Fruit fly (Drosophila melanogaster): Measurements from ENCODE around the gene CG3294.

CG3294 gene

DNA sequence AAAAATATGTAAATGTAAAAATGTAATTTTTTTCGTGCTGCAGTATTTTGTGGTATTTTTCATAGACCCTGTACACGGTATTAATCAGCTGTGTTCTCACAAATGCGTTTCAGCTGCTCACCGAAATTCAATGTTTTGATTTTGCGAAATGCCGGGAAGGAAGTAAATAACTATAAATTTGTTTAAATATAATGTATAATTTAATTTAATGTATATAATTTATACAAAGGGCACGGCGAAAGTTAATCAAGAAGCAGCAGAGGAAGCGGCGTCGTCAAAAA lies at the start of gene CG3294:
Gene CG3294, plus strand, starts transcription at position 26 of the 281 bp plus-strand sequence.
- TF ChIP-seq ovo (GFP tag; optimal IDR thresholded peaks at IDR 0.05) (no peak), cnc (optimal IDR thresholded peaks at IDR 0.05) (no peak), Hr96 (GFP tag; optimal IDR thresholded peaks at IDR 0.05) (no peak), cic (GFP tag; optimal IDR thresholded peaks at IDR 0.05) (no peak), Crg-1 (GFP tag; optimal IDR thresholded peaks at IDR 0.05) (no peak), CG1620 (GFP tag; optimal IDR thresholded peaks at IDR 0.05) (no peak), CG7045 (GFP tag; optimal IDR thresholded peaks at IDR 0.05) (no peak), CG14711 (tag; optimal IDR thresholded peaks at IDR 0.05) (no peak), pad (GFP tag; optimal IDR thresholded peaks at IDR 0.05) (no peak), kay (GFP tag; ENCODE audit: borderline replicate concordance) (no peak), CG12768 (GFP tag; optimal IDR thresholded peaks at IDR 0.05) (no peak)

- no peak for TF ChIP-seq Clk (GFP tag; optimal IDR thresholded peaks at IDR 0.05)
These were observed 31.8 kb upstream of the CG3294 start, which contains the start of gene CG42523 for dm6 chr2L:4762595-4762994. CG42523 (plus strand) TSS chr2L:4762895.

dm6 chr2L:4793780-4794523 lies 397 bp upstream of the CG3294 start, which contains the start of gene fipi:
fipi (minus strand) TSS chr2L:4794044.
- TF ChIP-seq CG1620 (GFP tag; optimal IDR thresholded peaks at IDR 0.05) = no peak
- TF ChIP-seq kay (GFP tag; ENCODE audit: borderline replicate concordance) = peak; percentile 93
- TF ChIP-seq CG33017 (tag; optimal IDR thresholded peaks at IDR 0.05) = no peak
- no peak for TF ChIP-seq bab1 (GFP tag; optimal IDR thresholded peaks at IDR 0.05)
- no peak for TF ChIP-seq Hr96 (GFP tag; optimal IDR thresholded peaks at IDR 0.05)
- peak; percentile 96 for TF ChIP-seq pad (GFP tag; optimal IDR thresholded peaks at IDR 0.05)
- TF ChIP-seq CG7101 (tag; optimal IDR thresholded peaks at IDR 0.05) = no peak
- TF ChIP-seq CG14711 (tag; optimal IDR thresholded peaks at IDR 0.05) = no peak

- no peak for TF ChIP-seq pad (GFP tag; optimal IDR thresholded peaks at IDR 0.05)
- TF ChIP-seq CG5204 (GFP tag; optimal IDR thresholded peaks at IDR 0.05) = no peak
- no peak for TF ChIP-seq cic (GFP tag; optimal IDR thresholded peaks at IDR 0.05)
- TF ChIP-seq bab1 (GFP tag; optimal IDR thresholded peaks at IDR 0.05) = no peak
- TF ChIP-seq CG11617 (GFP tag; optimal IDR thresholded peaks at IDR 0.05) = no peak
- TF ChIP-seq CG7101 (tag; optimal IDR thresholded peaks at IDR 0.05) = no peak
- TF ChIP-seq CG12768 (GFP tag; optimal IDR thresholded peaks at IDR 0.05) = no peak
- TF ChIP-seq CG33017 (tag; optimal IDR thresholded peaks at IDR 0.05) = no peak
- no peak for TF ChIP-seq cnc (optimal IDR thresholded peaks at IDR 0.05)
- TF ChIP-seq toe (GFP tag; optimal IDR thresholded peaks at IDR 0.05) = no peak
- TF ChIP-seq Crg-1 (GFP tag; optimal IDR thresholded peaks at IDR 0.05) = no peak
- TF ChIP-seq tj (GFP tag; optimal IDR thresholded peaks at IDR 0.05) = no peak
- no peak for TF ChIP-seq Mnt (GFP tag; optimal IDR thresholded peaks at IDR 0.05)
- no peak for TF ChIP-seq CG1620 (GFP tag; optimal IDR thresholded peaks at IDR 0.05)
- no peak for TF ChIP-seq Hr96 (GFP tag; optimal IDR thresholded peaks at IDR 0.05)
- no peak for TF ChIP-seq ovo (GFP tag; optimal IDR thresholded peaks at IDR 0.05)
- no peak for TF ChIP-seq CG14711 (tag; optimal IDR thresholded peaks at IDR 0.05)
- no peak for TF ChIP-seq CG7045 (GFP tag; optimal IDR thresholded peaks at IDR 0.05)
- no peak for TF ChIP-seq Clk (GFP tag; optimal IDR thresholded peaks at IDR 0.05)
These were observed 3.3 kb downstream of the CG3294 start for dm6 chr2L:4797643-4798042.

dm6 chr2L:4798894-4799293 lies 4.5 kb downstream of the CG3294 start:
- TF ChIP-seq pad (GFP tag; optimal IDR thresholded peaks at IDR 0.05) = no peak

dm6 chr2L:4800033-4800432 lies 5.7 kb downstream of the CG3294 start:
- TF ChIP-seq CG1620 (GFP tag; optimal IDR thresholded peaks at IDR 0.05) = no peak
- no peak for TF ChIP-seq CG33017 (tag; optimal IDR thresholded peaks at IDR 0.05)
- TF ChIP-seq ovo (GFP tag; optimal IDR thresholded peaks at IDR 0.05) = no peak
- TF ChIP-seq CG7101 (tag; optimal IDR thresholded peaks at IDR 0.05) = no peak
- no peak for TF ChIP-seq CG5204 (GFP tag; optimal IDR thresholded peaks at IDR 0.05)
- no peak for TF ChIP-seq tj (GFP tag; optimal IDR thresholded peaks at IDR 0.05)
- no peak for TF ChIP-seq bab1 (GFP tag; optimal IDR thresholded peaks at IDR 0.05)
- no peak for TF ChIP-seq Clk (GFP tag; optimal IDR thresholded peaks at IDR 0.05)
- TF ChIP-seq pad (GFP tag; optimal IDR thresholded peaks at IDR 0.05) = no peak
- no peak for TF ChIP-seq kay (GFP tag; ENCODE audit: borderline replicate concordance)
- no peak for TF ChIP-seq Crg-1 (GFP tag; optimal IDR thresholded peaks at IDR 0.05)
- no peak for TF ChIP-seq CG11617 (GFP tag; optimal IDR thresholded peaks at IDR 0.05)
- TF ChIP-seq cnc (optimal IDR thresholded peaks at IDR 0.05) = no peak
- TF ChIP-seq Mnt (GFP tag; optimal IDR thresholded peaks at IDR 0.05) = no peak
- TF ChIP-seq CG14711 (tag; optimal IDR thresholded peaks at IDR 0.05) = no peak
- TF ChIP-seq toe (GFP tag; optimal IDR thresholded peaks at IDR 0.05) = no peak
- TF ChIP-seq CG7045 (GFP tag; optimal IDR thresholded peaks at IDR 0.05) = no peak

DNA sequence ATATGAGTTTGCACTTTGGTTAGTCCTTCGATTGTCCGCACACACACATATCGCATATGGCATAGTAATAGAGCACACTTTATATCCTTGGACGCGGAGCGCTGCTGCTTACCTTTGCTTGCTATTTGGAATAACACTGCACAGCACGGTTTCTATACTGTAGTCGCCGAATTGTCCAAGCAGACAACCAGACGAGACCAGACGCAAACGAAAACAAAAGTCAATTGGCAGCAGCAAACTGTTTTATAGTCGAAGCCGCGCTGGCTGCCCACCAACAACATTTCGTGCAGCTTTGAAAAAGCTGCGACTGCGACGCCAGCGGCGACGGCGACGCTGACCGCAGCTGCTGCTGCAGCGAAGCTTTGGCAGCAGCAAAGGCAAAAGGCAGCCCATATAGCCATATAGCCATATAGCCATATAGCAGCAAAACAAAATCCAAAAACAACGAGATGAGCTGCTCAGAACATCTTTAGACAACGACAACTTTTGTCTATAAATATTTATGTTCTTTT lies 7.4 kb downstream of the CG3294 start, which contains the start of gene slf:
Gene slf, minus strand, starts transcription at position 219 of the 512 bp plus-strand sequence.
- TF ChIP-seq bab1 (GFP tag; optimal IDR thresholded peaks at IDR 0.05) (no peak), Crg-1 (GFP tag; optimal IDR thresholded peaks at IDR 0.05) (no peak), CG14711 (tag; optimal IDR thresholded peaks at IDR 0.05) (no peak), Clk (GFP tag; optimal IDR thresholded peaks at IDR 0.05) (no peak), CG7101 (tag; optimal IDR thresholded peaks at IDR 0.05) (no peak), CG5204 (GFP tag; optimal IDR thresholded peaks at IDR 0.05) (no peak), CG1620 (GFP tag; optimal IDR thresholded peaks at IDR 0.05) (no peak), ovo (GFP tag; optimal IDR thresholded peaks at IDR 0.05) (no peak), CG11617 (GFP tag; optimal IDR thresholded peaks at IDR 0.05) (no peak), CG12768 (GFP tag; optimal IDR thresholded peaks at IDR 0.05) (no peak), pad (GFP tag; optimal IDR thresholded peaks at IDR 0.05) (no peak), CG7045 (GFP tag; optimal IDR thresholded peaks at IDR 0.05) (no peak), tj (GFP tag; optimal IDR thresholded peaks at IDR 0.05) (no peak), CG33017 (tag; optimal IDR thresholded peaks at IDR 0.05) (no peak), toe (GFP tag; optimal IDR thresholded peaks at IDR 0.05) (no peak), Hr96 (GFP tag; optimal IDR thresholded peaks at IDR 0.05) (no peak), kay (GFP tag; ENCODE audit: borderline replicate concordance) (no peak), cnc (optimal IDR thresholded peaks at IDR 0.05) (no peak), Mnt (GFP tag; optimal IDR thresholded peaks at IDR 0.05) (no peak)

Measured in whole organism, adult.